Worm (Caenorhabditis elegans): Measurements from ENCODE around the gene msp-76.

The msp-76 gene

DNA sequence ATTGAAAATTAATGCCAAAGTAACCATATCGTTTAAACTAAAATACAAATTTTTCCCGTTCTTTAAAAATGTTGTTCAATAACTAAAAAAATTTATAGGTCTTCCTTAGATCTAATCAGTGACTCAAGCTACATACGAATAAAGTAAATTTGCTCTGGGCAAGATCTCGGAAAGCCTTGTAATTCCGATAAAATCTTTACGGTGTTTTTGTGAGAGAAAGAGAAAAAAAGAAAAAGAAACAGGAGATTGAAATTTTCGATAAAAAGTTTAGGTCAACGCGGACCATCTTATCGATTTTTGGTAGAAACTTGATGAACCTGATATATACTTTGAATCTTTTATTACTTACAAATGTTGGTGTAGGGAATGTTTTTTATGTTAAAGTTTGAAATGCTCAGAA is 34.4 kb downstream of the msp-76 start:
- TF ChIP-seq nhr-85 (tag): peak; percentile 79
- TF ChIP-seq lin-15B (tag; optimal IDR thresholded peaks at IDR 0.05): no peak

DNA sequence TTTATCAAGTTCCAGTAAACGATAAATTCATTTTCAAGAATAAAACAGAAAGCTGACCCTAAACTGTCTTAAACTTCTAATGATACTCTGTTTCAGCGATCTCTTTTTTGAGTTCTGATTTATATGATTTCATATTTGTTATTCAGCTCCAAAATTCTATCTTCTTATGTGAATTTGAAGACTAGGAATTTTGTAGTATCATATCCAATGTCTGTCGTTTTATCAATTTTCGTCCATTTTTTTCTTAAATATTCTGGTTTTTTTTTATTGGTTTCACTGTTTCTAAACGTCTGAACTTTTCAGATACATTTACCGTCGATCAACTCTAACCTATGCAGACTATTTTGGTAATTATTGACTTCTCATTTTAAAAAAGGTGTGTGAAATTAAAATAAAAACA is 36.1 kb downstream of the msp-76 start, which contains the start of the genes nhr-138 and C28D4.18:
nhr-138 (plus strand) TSS at position 304 of the 400 bp plus-strand sequence.
C28D4.18 (plus strand) TSS at position 333 of the 400 bp plus-strand sequence.
- TF ChIP-seq sox-4 (tag; optimal IDR thresholded peaks at IDR 0.05): no peak
- no peak for TF ChIP-seq nhr-20 (tag; optimal IDR thresholded peaks at IDR 0.05)
- no peak for TF ChIP-seq pag-3 (tag; optimal IDR thresholded peaks at IDR 0.05; ENCODE audit: borderline replicate concordance, insufficient read depth)
- no peak for TF ChIP-seq unc-98 (GFP tag; IDR thresholded peaks at IDR 0.05)

DNA sequence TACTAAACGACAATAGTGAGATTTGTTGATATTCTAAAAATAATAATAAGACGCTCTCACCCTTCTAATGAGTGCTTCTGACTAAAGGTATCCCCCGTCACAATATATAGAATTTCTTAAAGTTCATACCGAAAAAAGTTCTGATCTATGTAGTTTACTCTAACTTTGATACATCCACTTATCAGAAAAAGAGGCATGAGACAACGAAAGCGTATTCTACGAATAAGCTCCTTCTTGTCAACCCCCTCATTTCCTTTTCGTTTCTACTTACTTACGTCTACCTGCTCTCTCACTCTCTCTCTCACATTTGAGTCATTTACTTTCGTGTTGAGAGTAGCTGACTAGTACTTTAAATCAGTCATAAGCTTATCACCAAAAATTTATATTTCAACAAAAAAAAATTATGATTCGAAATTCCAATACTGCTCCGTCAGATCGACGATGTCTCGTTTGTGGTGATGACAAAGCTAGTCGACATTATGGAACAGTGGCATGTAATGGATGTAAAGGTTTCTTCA is 36.7 kb downstream of the msp-76 start:
- TF ChIP-seq nhr-71 (tag; optimal IDR thresholded peaks at IDR 0.05) (peak; percentile 84), fkh-8 (tag; optimal IDR thresholded peaks at IDR 0.05) (peak; percentile 96), hpl-2 (GFP tag; optimal IDR thresholded peaks at IDR 0.05) (no peak), lin-14 (GFP tag; optimal IDR thresholded peaks at IDR 0.05) (peak; percentile 29), elt-3 (tag; optimal IDR thresholded peaks at IDR 0.05) (no peak), C04F5.9 (tag; optimal IDR thresholded peaks at IDR 0.05) (no peak), dsc-1 (tag; optimal IDR thresholded peaks at IDR 0.05) (peak; percentile 69), nhr-47 (tag; optimal IDR thresholded peaks at IDR 0.05) (peak; percentile 57), mdl-1 (tag; optimal IDR thresholded peaks at IDR 0.05) (no peak), swsn-7 (tag; optimal IDR thresholded peaks at IDR 0.05) (peak; percentile 14), pax-3 (tag; optimal IDR thresholded peaks at IDR 0.05) (peak; percentile 54), sox-4 (tag; optimal IDR thresholded peaks at IDR 0.05) (peak; percentile 9), lsy-2 (tag; optimal IDR thresholded peaks at IDR 0.05) (peak in 1 of 2 experiments; percentile 15)

DNA sequence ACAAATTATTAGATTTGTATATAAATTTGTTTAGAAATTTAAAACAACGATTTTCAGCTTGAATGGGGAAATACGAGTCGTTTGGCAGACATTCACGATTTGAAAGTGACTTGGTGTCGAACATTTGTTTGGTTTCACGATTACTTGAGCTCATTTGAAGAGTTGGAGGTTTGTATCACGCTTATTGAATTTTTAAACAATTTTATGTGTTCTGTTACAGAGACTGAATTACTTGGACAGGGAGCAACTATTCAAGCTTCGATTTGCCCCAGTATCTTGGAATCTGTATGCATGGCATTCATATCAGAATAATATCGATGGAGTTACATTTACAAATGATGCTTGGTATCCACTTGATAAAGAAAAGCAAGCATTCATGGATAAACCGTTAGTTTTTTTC is 38.4 kb downstream of the msp-76 start:
- no peak for TF ChIP-seq C16A3.4 (tag; optimal IDR thresholded peaks at IDR 0.05)
- no peak for TF ChIP-seq fkh-10 (GFP tag; optimal IDR thresholded peaks at IDR 0.05)
- TF ChIP-seq nhr-90 (tag; optimal IDR thresholded peaks at IDR 0.05; ENCODE audit: poor library complexity): no peak
- no peak for TF ChIP-seq aha-1 (tag; optimal IDR thresholded peaks at IDR 0.05)
- TF ChIP-seq fkh-8 (tag; optimal IDR thresholded peaks at IDR 0.05): no peak
- no peak for TF ChIP-seq pqm-1 (tag; optimal IDR thresholded peaks at IDR 0.05)
- TF ChIP-seq blmp-1 (tag; optimal IDR thresholded peaks at IDR 0.05): no peak
- TF ChIP-seq ces-1 (GFP tag; optimal IDR thresholded peaks at IDR 0.05): no peak
- TF ChIP-seq swsn-7 (tag; optimal IDR thresholded peaks at IDR 0.05): no peak
- TF ChIP-seq dpl-1 (GFP tag; optimal IDR thresholded peaks at IDR 0.05): no peak
- no peak for TF ChIP-seq C34B4.2 (tag; optimal IDR thresholded peaks at IDR 0.05)
- no peak for TF ChIP-seq nhr-28 (tag; optimal IDR thresholded peaks at IDR 0.05)
- TF ChIP-seq efl-3 (GFP tag; optimal IDR thresholded peaks at IDR 0.05): no peak
- no peak for TF ChIP-seq fos-1 (tag; optimal IDR thresholded peaks at IDR 0.05)
- no peak for TF ChIP-seq dsc-1 (tag; optimal IDR thresholded peaks at IDR 0.05)
- TF ChIP-seq lsy-2 (tag; optimal IDR thresholded peaks at IDR 0.05): no peak
- TF ChIP-seq snpc-4 (tag; optimal IDR thresholded peaks at IDR 0.05): no peak
- no peak for TF ChIP-seq nhr-12 (tag; optimal IDR thresholded peaks at IDR 0.05)
- no peak for TF ChIP-seq unc-30 (tag; optimal IDR thresholded peaks at IDR 0.05)
- TF ChIP-seq nhr-11 (tag; optimal IDR thresholded peaks at IDR 0.05): no peak

DNA sequence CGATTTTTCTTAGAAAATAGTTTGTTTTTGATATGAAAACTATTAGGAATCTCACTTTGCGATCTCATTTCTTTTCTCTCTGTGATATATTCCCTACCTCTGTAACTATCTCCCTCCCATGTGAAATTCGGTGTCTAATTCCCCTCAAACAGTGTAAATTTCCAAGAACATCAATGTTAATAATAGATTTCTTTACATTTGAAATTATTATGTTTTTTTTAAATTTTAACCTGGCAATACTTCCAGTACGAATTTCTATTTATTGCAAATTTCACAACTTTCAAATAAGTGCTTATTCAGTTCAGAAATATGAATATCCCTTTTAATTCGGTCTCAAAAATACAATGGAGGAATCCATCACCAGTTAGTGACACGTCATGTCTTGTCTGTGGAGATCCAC is 39.6 kb downstream of the msp-76 start, which contains the start of gene nhr-100:
nhr-100 (plus strand) TSS at position 301 of the 400 bp plus-strand sequence.
- TF ChIP-seq elt-2 (tag; optimal IDR thresholded peaks at IDR 0.05) (no peak), nhr-47 (tag; optimal IDR thresholded peaks at IDR 0.05) (no peak), hpl-2 (GFP tag; optimal IDR thresholded peaks at IDR 0.05) (no peak), fos-1 (tag; optimal IDR thresholded peaks at IDR 0.05) (no peak), xbp-1 (tag; optimal IDR thresholded peaks at IDR 0.05) (no peak), sptf-1 (tag; optimal IDR thresholded peaks at IDR 0.05) (no peak), blmp-1 (tag; optimal IDR thresholded peaks at IDR 0.05) (no peak), lin-39 (tag; optimal IDR thresholded peaks at IDR 0.05) (no peak), rnt-1 (tag; optimal IDR thresholded peaks at IDR 0.05) (no peak), lin-35 (GFP tag; optimal IDR thresholded peaks at IDR 0.05) (no peak), nhr-90 (tag; optimal IDR thresholded peaks at IDR 0.05; ENCODE audit: poor library complexity) (no peak), pqm-1 (tag; optimal IDR thresholded peaks at IDR 0.05) (no peak)
